Worm (Caenorhabditis elegans) whole organism, L4/young adult: ENCODE data around the gene F54F11.1.

Source experiments
- W03F9.2 ChIP-seq: fragments of 150-350 bp; optimal IDR thresholded peaks from 2 replicates; lab custom pipeline; 2014; ENCODE audit warnings: missing biosample characterization, missing genetic modification characterization
- dao-5 ChIP-seq: sonication (generic microtip); optimal IDR thresholded peaks from 2 replicates; lab custom pipeline; 2016; ENCODE audit warnings: missing genotype, missing genetic modification characterization, moderate library complexity, missing compliant biosample characterization
- him-1 ChIP-seq: sonication (generic microtip); optimal IDR thresholded peaks from 2 replicates; lab custom pipeline; 2016; ENCODE audit warnings: missing genotype, missing genetic modification reagents, missing genetic modification characterization, missing compliant biosample characterization

DNA sequence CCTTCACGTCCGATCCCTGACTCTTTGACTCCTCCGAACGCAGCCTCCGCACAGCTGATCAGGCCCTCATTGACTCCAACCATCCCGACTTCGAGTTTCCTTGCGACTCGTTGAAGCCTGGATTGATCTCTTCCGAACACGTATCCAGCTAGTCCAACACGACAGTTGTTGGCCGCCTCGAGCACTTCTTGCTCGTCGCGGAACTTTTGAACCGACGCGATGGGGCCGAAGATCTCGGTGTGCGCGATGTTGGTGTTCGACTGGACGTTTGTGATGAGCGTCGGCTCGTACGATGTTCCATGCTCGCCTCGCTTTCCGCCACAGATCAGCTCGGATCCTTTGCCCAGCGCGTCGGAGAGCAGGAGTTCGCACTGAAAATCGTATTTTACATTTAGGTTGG is 16.2 kb upstream of the F54F11.1 start:
- TF ChIP-seq him-1 (tag; lab: Kevin White, UChicago) (no peak), W03F9.2 (tag; lab: Kevin White, UChicago) (no peak), dao-5 (tag; lab: Kevin White, UChicago) (no peak)
